Fruit fly (Drosophila melanogaster) whole organism, embryonic: Measurements from ENCODE around the gene CG6356.

Source experiments
- Asciz ChIP-seq: fragments of 200-800 bp; sonication (Bioruptor generic); optimal IDR thresholded peaks from 2 replicates; lab custom pipeline; 2017; ENCODE audit warnings: missing biosample characterization, mild to moderate bottlenecking, missing genetic modification characterization, missing genetic modification reagents
- Bdp1 ChIP-seq: fragments of 200-800 bp; sonication (Bioruptor generic); optimal IDR thresholded peaks from 3 replicates; lab custom pipeline; 2016; ENCODE audit warnings: missing biosample characterization, missing genetic modification characterization
- CG10366 ChIP-seq: fragments of 200-800 bp; sonication (Bioruptor generic); IDR thresholded peaks from 2 replicates; pipeline ENCODE4 v1.3.6; 2022; ENCODE audit warnings: missing biosample characterization, missing genetic modification characterization
- CG11093 ChIP-seq: fragments of 200-800 bp; sonication (Bioruptor generic); IDR thresholded peaks from 3 replicates; pipeline ENCODE4 v1.3.6; 2022; ENCODE audit warnings: missing biosample characterization, missing genetic modification characterization
- CG12299 ChIP-seq: fragments of 200-800 bp; sonication (Bioruptor generic); optimal IDR thresholded peaks from 2 replicates; lab custom pipeline; 2018; ENCODE audit warnings: missing biosample characterization, mild to moderate bottlenecking, missing genetic modification characterization
- CG13624 ChIP-seq: fragments of 200-800 bp; sonication (Bioruptor generic); optimal IDR thresholded peaks from 2 replicates; lab custom pipeline; 2016; ENCODE audit warnings: missing biosample characterization, missing genetic modification characterization
- CG13775 ChIP-seq: fragments of 200-800 bp; sonication (Bioruptor generic); optimal IDR thresholded peaks from 3 replicates; lab custom pipeline; 2017; ENCODE audit warnings: missing biosample characterization, mild to moderate bottlenecking, missing genetic modification characterization
- CG14710 ChIP-seq: fragments of 200-800 bp; sonication (Bioruptor generic); optimal IDR thresholded peaks from 3 replicates; lab custom pipeline; 2019; ENCODE audit warnings: missing biosample characterization, mild to moderate bottlenecking, missing genetic modification characterization, moderate library complexity
- CG15073 ChIP-seq: fragments of 200-800 bp; sonication (Bioruptor generic); optimal IDR thresholded peaks from 2 replicates; lab custom pipeline; 2016; ENCODE audit warnings: missing biosample characterization, missing genetic modification characterization
- CG18619 ChIP-seq: fragments of 200-800 bp; sonication (Bioruptor generic); optimal IDR thresholded peaks from 3 replicates; lab custom pipeline; 2017; ENCODE audit warnings: missing biosample characterization, mild to moderate bottlenecking, missing genetic modification characterization
- CG2875 ChIP-seq: fragments of 200-800 bp; sonication (Bioruptor generic); optimal IDR thresholded peaks from 2 replicates; lab custom pipeline; 2017; ENCODE audit warnings: missing biosample characterization, mild to moderate bottlenecking, missing genetic modification characterization, missing genetic modification reagents
- CG31441 ChIP-seq: fragments of 200-800 bp; sonication (Bioruptor generic); IDR thresholded peaks from 2 replicates; pipeline ENCODE4 v1.3.6; 2022; ENCODE audit warnings: missing biosample characterization, missing genetic modification characterization
- CG6175 ChIP-seq: fragments of 200-800 bp; sonication (Bioruptor generic); IDR thresholded peaks from 3 replicates; pipeline ENCODE4 v1.3.6; 2022; ENCODE audit warnings: missing biosample characterization, missing genetic modification characterization
- CG8388 ChIP-seq: fragments of 200-800 bp; sonication (Bioruptor generic); optimal IDR thresholded peaks from 2 replicates; lab custom pipeline; 2019; ENCODE audit warnings: missing biosample characterization, mild to moderate bottlenecking, missing genetic modification characterization, moderate library complexity
- CG9609 ChIP-seq: fragments of 200-800 bp; sonication (Bioruptor generic); optimal IDR thresholded peaks from 3 replicates; lab custom pipeline; 2016; ENCODE audit warnings: missing biosample characterization, missing genetic modification characterization
- Camta ChIP-seq: fragments of 200-800 bp; sonication (Bioruptor generic); optimal IDR thresholded peaks from 2 replicates; lab custom pipeline; 2016; ENCODE audit warnings: missing biosample characterization, missing genetic modification characterization
- CrebB ChIP-seq: fragments of 200-800 bp; sonication (Bioruptor generic); optimal IDR thresholded peaks from 3 replicates; lab custom pipeline; 2018; ENCODE audit warnings: missing biosample characterization, mild to moderate bottlenecking, missing genetic modification characterization
- Deaf1 ChIP-seq: fragments of 200-800 bp; optimal IDR thresholded peaks from 3 replicates; lab custom pipeline; 2019; ENCODE audit warnings: missing biosample characterization, mild to moderate bottlenecking, missing genetic modification characterization, moderate library complexity
- Dek ChIP-seq: fragments of 200-800 bp; sonication (Bioruptor generic); optimal IDR thresholded peaks from 3 replicates; lab custom pipeline; 2019; ENCODE audit warnings: missing biosample characterization, mild to moderate bottlenecking, missing genetic modification characterization, moderate library complexity
- Dip2 ChIP-seq: fragments of 200-800 bp; sonication (Bioruptor generic); IDR thresholded peaks from 2 replicates; pipeline ENCODE4 v1.3.6; 2022; ENCODE audit warnings: missing biosample characterization, missing genetic modification characterization
- Eip74EF ChIP-seq, 2 experiments: fragments of 200-800 bp in 1 of 2; fragments of >200 bp in 1 of 2; sonication (Bioruptor generic) in 1 of 2; optimal IDR thresholded peaks; 2 replicates each; lab custom pipeline; 2017 to 2019; ENCODE audit warnings: missing biosample characterization in 2 of 2, missing genetic modification characterization in 2 of 2, mild to moderate bottlenecking in 1 of 2, moderate library complexity in 1 of 2
- MBD-R2 ChIP-seq: fragments of 200-800 bp; sonication (Bioruptor generic); IDR thresholded peaks from 2 replicates; pipeline ENCODE4 v1.3.6; 2022; ENCODE audit warnings: missing biosample characterization, missing genetic modification characterization
- NC2α ChIP-seq: fragments of 200-800 bp; sonication (Bioruptor generic); optimal IDR thresholded peaks from 2 replicates; lab custom pipeline; 2016; ENCODE audit warnings: missing biosample characterization, missing genetic modification characterization
- Ptx1 ChIP-seq: fragments of 200-800 bp; sonication (Bioruptor generic); IDR thresholded peaks from 2 replicates; pipeline ENCODE4 v1.3.6; 2022; ENCODE audit warnings: missing biosample characterization, missing genetic modification characterization
- Rfx ChIP-seq: fragments of 200-800 bp; sonication (Bioruptor generic); IDR thresholded peaks from 2 replicates; pipeline ENCODE4 v1.3.6; 2022; ENCODE audit warnings: missing biosample characterization, missing genetic modification characterization
- Trl ChIP-seq, 3 experiments: fragments of >200 bp in 2 of 3; fragments of 200-800 bp in 1 of 3; sonication (Bioruptor generic) in 1 of 3; optimal IDR thresholded peaks; 2 replicates in 1 of 3; 3 replicates in 2 of 3; lab custom pipeline; 2016 to 2017; ENCODE audit warnings: missing biosample characterization in 1 of 3, missing genetic modification characterization in 1 of 3
- bab2 ChIP-seq: fragments of 200-800 bp; sonication (Bioruptor generic); optimal IDR thresholded peaks from 2 replicates; lab custom pipeline; 2016; ENCODE audit warnings: missing biosample characterization, missing genetic modification characterization
- dmrt99B ChIP-seq: fragments of 200-800 bp; sonication (Bioruptor generic); optimal IDR thresholded peaks from 2 replicates; lab custom pipeline; 2018; ENCODE audit warnings: missing biosample characterization, mild to moderate bottlenecking, missing genetic modification characterization, moderate library complexity
- ewg ChIP-seq: fragments of 200-800 bp; sonication (Bioruptor generic); optimal IDR thresholded peaks from 3 replicates; lab custom pipeline; 2017; ENCODE audit warnings: mild to moderate bottlenecking, missing biosample characterization, missing genetic modification reagents, missing genetic modification characterization
- fd96Cb ChIP-seq: fragments of 200-800 bp; sonication (Bioruptor generic); optimal IDR thresholded peaks from 2 replicates; lab custom pipeline; 2018; ENCODE audit warnings: missing biosample characterization, mild to moderate bottlenecking, missing genetic modification characterization, moderate library complexity
- gcm ChIP-seq: fragments of 200-800 bp; sonication (Bioruptor generic); optimal IDR thresholded peaks from 2 replicates; lab custom pipeline; 2019; ENCODE audit warnings: missing biosample characterization, mild to moderate bottlenecking, missing genetic modification characterization, moderate library complexity
- gfzf ChIP-seq: fragments of 200-800 bp; sonication (Bioruptor generic); optimal IDR thresholded peaks from 2 replicates; lab custom pipeline; 2016; ENCODE audit warnings: missing biosample characterization, mild to moderate bottlenecking, missing genetic modification characterization, moderate library complexity
- hb ChIP-seq: fragments of 200-800 bp; sonication (Bioruptor generic); IDR thresholded peaks from 3 replicates; pipeline ENCODE4 v1.3.6; 2022; ENCODE audit warnings: missing biosample characterization, missing genetic modification characterization; ENCODE audit not compliant: partially characterized antibody
- insv ChIP-seq, 2 experiments: fragments of 200-800 bp; sonication (Bioruptor generic); optimal IDR thresholded peaks; 3 replicates each; lab custom pipeline; 2016 to 2018; ENCODE audit warnings: missing biosample characterization in 2 of 2, missing genetic modification characterization in 2 of 2
- jigr1 ChIP-seq: fragments of 200-800 bp; sonication (Bioruptor generic); IDR thresholded peaks from 3 replicates; pipeline ENCODE4 v1.3.6; 2022; ENCODE audit warnings: missing biosample characterization, missing genetic modification characterization
- mirr ChIP-seq: fragments of 200-800 bp; sonication (Bioruptor generic); optimal IDR thresholded peaks from 3 replicates; lab custom pipeline; 2018; ENCODE audit warnings: missing biosample characterization, mild to moderate bottlenecking, missing genetic modification characterization
- pita ChIP-seq: fragments of 200-800 bp; sonication (Bioruptor generic); optimal IDR thresholded peaks from 2 replicates; lab custom pipeline; 2017; ENCODE audit warnings: missing biosample characterization, mild to moderate bottlenecking, missing genetic modification characterization
- psq ChIP-seq: fragments of 200-800 bp; sonication (Bioruptor generic); optimal IDR thresholded peaks from 2 replicates; lab custom pipeline; 2017; ENCODE audit warnings: missing biosample characterization, missing genetic modification characterization
- pzg ChIP-seq: fragments of 200-800 bp; sonication (Bioruptor generic); optimal IDR thresholded peaks from 3 replicates; lab custom pipeline; 2018; ENCODE audit warnings: missing biosample characterization, mild to moderate bottlenecking, missing genetic modification characterization, moderate library complexity
- sc ChIP-seq, 3 experiments: fragments of >200 bp in 2 of 3; fragments of 200-800 bp in 1 of 3; sonication (Bioruptor generic) in 1 of 3; optimal IDR thresholded peaks; 2 replicates in 2 of 3; 3 replicates in 1 of 3; lab custom pipeline; 2017; ENCODE audit warnings: mild to moderate bottlenecking in 1 of 3, missing biosample characterization in 1 of 3, missing genetic modification characterization in 1 of 3, missing genetic modification reagents in 1 of 3
- schlank ChIP-seq: fragments of 200-800 bp; sonication (Bioruptor generic); optimal IDR thresholded peaks from 2 replicates; lab custom pipeline; 2018; ENCODE audit warnings: missing biosample characterization, mild to moderate bottlenecking, missing genetic modification characterization
- sna ChIP-seq: fragments of 200-800 bp; sonication (Bioruptor generic); IDR thresholded peaks from 2 replicates; pipeline ENCODE4 v1.3.6; 2022; ENCODE audit warnings: missing biosample characterization, missing genetic modification characterization; ENCODE audit not compliant: partially characterized antibody
- stwl ChIP-seq: fragments of 200-800 bp; sonication (Bioruptor generic); optimal IDR thresholded peaks from 3 replicates; lab custom pipeline; 2018; ENCODE audit warnings: missing biosample characterization, mild to moderate bottlenecking, missing genetic modification characterization, moderate library complexity
- sug ChIP-seq: fragments of 200-800 bp; optimal IDR thresholded peaks from 2 replicates; lab custom pipeline; 2019; ENCODE audit warnings: missing biosample characterization, mild to moderate bottlenecking, missing genetic modification characterization, moderate library complexity
- tio ChIP-seq: fragments of 200-800 bp; sonication (Bioruptor generic); optimal IDR thresholded peaks from 2 replicates; lab custom pipeline; 2017; ENCODE audit warnings: missing biosample characterization, missing genetic modification characterization, inconsistent platforms
- unc-4 ChIP-seq: fragments of 200-800 bp; sonication (Bioruptor generic); IDR thresholded peaks from 2 replicates; pipeline ENCODE4 v1.3.6; 2022; ENCODE audit warnings: missing biosample characterization, missing genetic modification characterization; ENCODE audit not compliant: partially characterized antibody
- unpg ChIP-seq: fragments of 200-800 bp; sonication (Bioruptor generic); optimal IDR thresholded peaks from 3 replicates; lab custom pipeline; 2018; ENCODE audit warnings: missing biosample characterization, mild to moderate bottlenecking, missing genetic modification characterization, moderate library complexity
- zf30C ChIP-seq: fragments of 200-800 bp; sonication (Bioruptor generic); optimal IDR thresholded peaks from 3 replicates; lab custom pipeline; 2018; ENCODE audit warnings: missing biosample characterization, mild to moderate bottlenecking, missing genetic modification characterization

The CG6356 gene

DNA sequence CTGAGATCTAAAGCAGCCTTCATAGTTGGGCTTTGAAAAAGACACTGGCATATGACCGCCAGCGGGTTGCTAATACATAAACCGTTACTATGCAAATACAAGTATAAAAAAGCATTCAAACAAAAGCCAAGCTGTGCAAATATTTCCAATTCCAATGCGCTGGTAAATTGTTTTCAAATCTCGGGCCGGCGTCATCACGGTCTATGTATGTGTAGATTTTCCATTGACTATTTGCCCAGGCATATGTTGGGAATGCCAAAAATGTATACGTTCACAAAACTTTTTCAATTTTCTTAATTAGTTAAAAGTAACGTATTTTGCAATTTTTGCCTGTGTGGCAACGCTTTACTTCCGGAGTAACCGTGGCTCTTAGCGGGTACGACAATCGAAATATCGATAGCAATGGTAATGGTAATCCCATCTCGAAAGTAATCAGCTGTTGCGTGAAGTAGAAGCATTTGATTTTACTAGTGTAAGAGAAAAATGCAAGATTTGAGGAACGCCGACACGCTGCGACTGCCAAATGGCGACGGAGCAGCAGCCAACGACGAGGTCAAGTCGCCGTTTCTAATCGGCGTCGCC is 6.1 kb downstream of the CG6356 start, which contains the start of the genes CG34290 and Uck (continued):
- TF ChIP-seq insv (GFP tag; optimal IDR thresholded peaks at IDR 0.05; lab: Kevin White, UChicago) (peak in 1 of 2 experiments; percentile 66), pzg (GFP tag; lab: Kevin White, UChicago) (peak; percentile 89), NC2α (GFP tag; lab: Kevin White, UChicago) (peak; percentile 19), CG8388 (peak; percentile 38), jigr1 (GFP tag; lab: Robert Waterston, UW) (no peak), CG11093 (GFP tag; lab: Robert Waterston, UW) (0 out of 3 replicates have a peak, but pooled peaks have one; percentile 22), hb (peak; percentile 62; the same call in 2 of the 3 replicates), Ptx1 (peak; percentile 42; the same call in 1 of the 2 replicates), mirr (GFP tag; lab: Kevin White, UChicago) (peak; percentile 90), CrebB (peak; percentile 85), CG14710 (tag; lab: Kevin White, UChicago) (peak; percentile 82), Dip2 (GFP tag; lab: Robert Waterston, UW) (no peak), CG18619 (GFP tag; lab: Kevin White, UChicago) (peak; percentile 84), Rfx (peak; percentile 89), CG2875 (GFP tag; lab: Kevin White, UChicago) (peak; percentile 57), unpg (GFP tag; lab: Kevin White, UChicago) (peak; percentile 65), dmrt99B (peak; percentile 65), bab2 (peak; percentile 18), CG12299 (peak; percentile 59), pita (no peak), ewg (GFP tag; lab: Kevin White, UChicago) (peak; percentile 62), Dek (tag; lab: Kevin White, UChicago) (peak; percentile 41), stwl (peak; percentile 91), unc-4 (peak; percentile 88), zf30C (GFP tag; lab: Kevin White, UChicago) (peak; percentile 39), Asciz (GFP tag; lab: Kevin White, UChicago) (peak; percentile 70), fd96Cb (tag; lab: Kevin White, UChicago) (peak; percentile 8), sc (optimal IDR thresholded peaks at IDR 0.05; lab: Kevin White, UChicago) (no peak), sc (GFP tag; optimal IDR thresholded peaks at IDR 0.05; lab: Kevin White, UChicago) (peak; percentile 51), CG6175 (no peak), CG13775 (GFP tag; lab: Kevin White, UChicago) (peak; percentile 84), sna (GFP tag; lab: Robert Waterston, UW) (peak; percentile 89), CG9609 (GFP tag; lab: Kevin White, UChicago) (peak; percentile 71), psq (GFP tag; lab: Kevin White, UChicago) (peak; percentile 48), Trl (optimal IDR thresholded peaks at IDR 0.05; lab: Kevin White, UChicago) (no peak), Trl (GFP tag; optimal IDR thresholded peaks at IDR 0.05; lab: Kevin White, UChicago) (peak; percentile 84), Eip74EF (GFP tag; optimal IDR thresholded peaks at IDR 0.05; lab: Kevin White, UChicago) (peak in 1 of 2 experiments; percentile 73), Camta (GFP tag; lab: Kevin White, UChicago) (peak; percentile 73), schlank (tag; lab: Kevin White, UChicago) (peak; percentile 80), CG13624 (GFP tag; lab: Kevin White, UChicago) (peak; percentile 86), Bdp1 (GFP tag; lab: Kevin White, UChicago) (peak; percentile 41), MBD-R2 (GFP tag; lab: Robert Waterston, UW) (peak; percentile 90), sug (tag; lab: Kevin White, UChicago) (peak; percentile 77), tio (GFP tag; lab: Kevin White, UChicago) (peak; percentile 3), gfzf (GFP tag; lab: Kevin White, UChicago) (peak; percentile 33), CG10366 (GFP tag; lab: Robert Waterston, UW) (peak; percentile 66), Deaf1 (peak; percentile 35), CG15073 (GFP tag; lab: Kevin White, UChicago) (no peak), gcm (peak; percentile 38), CG31441 (peak; percentile 79)
